Worm (Caenorhabditis elegans) whole organism, young adult: Measurements from ENCODE around the gene F30H5.5.

Source experiments
- B0336.3 ChIP-seq: fragments of 200-800 bp; sonication (Bioruptor generic); IDR thresholded peaks from 2 replicates; pipeline ENCODE4 v1.3.6; 2022; ENCODE audit warnings: missing genetic modification characterization, missing compliant biosample characterization
- F22D6.2 ChIP-seq: sonication (generic microtip); optimal IDR thresholded peaks from 2 replicates; lab custom pipeline; 2016; ENCODE audit warnings: mild to moderate bottlenecking, missing genetic modification characterization, missing compliant biosample characterization
- F33H1.4 ChIP-seq: fragments of 200-800 bp; sonication (Bioruptor generic); IDR thresholded peaks from 2 replicates; pipeline ENCODE4 v1.3.6; 2022; ENCODE audit warnings: missing genetic modification reagents, missing genetic modification characterization, missing compliant biosample characterization
- F39B2.1 ChIP-seq: fragments of 200-800 bp; sonication (Bioruptor generic); IDR thresholded peaks from 2 replicates; pipeline ENCODE4 v1.3.6; 2022; ENCODE audit warnings: missing genetic modification reagents, missing genetic modification characterization, missing compliant biosample characterization
- F49E8.2 ChIP-seq: sonication (generic microtip); optimal IDR thresholded peaks from 3 replicates; lab custom pipeline; 2017; ENCODE audit warnings: missing genetic modification characterization, mild to moderate bottlenecking, missing compliant biosample characterization, antibody characterized with exemption, moderate library complexity; ENCODE audit not compliant: insufficient read depth
- F57A8.1 ChIP-seq: fragments of 200-800 bp; sonication (Bioruptor generic); optimal IDR thresholded peaks from 2 replicates; lab custom pipeline; 2018; ENCODE audit warnings: mild to moderate bottlenecking, missing genetic modification characterization, moderate library complexity, missing compliant biosample characterization
- Y53G8AR.9 ChIP-seq: fragments of 200-800 bp; sonication (Bioruptor generic); conservative IDR thresholded peaks from 2 replicates; pipeline ENCODE4 v1.3.6; 2022; ENCODE audit warnings: missing genetic modification reagents, missing genetic modification characterization, missing compliant biosample characterization
- ZK185.1 ChIP-seq: sonication (generic microtip); optimal IDR thresholded peaks from 2 replicates; lab custom pipeline; 2016; ENCODE audit warnings: mild to moderate bottlenecking, missing genetic modification characterization, missing compliant biosample characterization; ENCODE audit not compliant: poor library complexity, severe bottlenecking
- ama-1 ChIP-seq, 3 experiments: fragments of 150-350 bp in 1 of 3; sonication (generic microtip) in 2 of 3; optimal IDR thresholded peaks; 2 replicates each; lab custom pipeline; 2014 to 2018; ENCODE audit warnings: missing biosample characterization in 2 of 3, missing genetic modification characterization in 2 of 3, missing genetic modification reagents in 2 of 3
- attf-6 ChIP-seq: fragments of 200-800 bp; sonication (Bioruptor generic); IDR thresholded peaks from 2 replicates; pipeline ENCODE4 v1.3.6; 2022; ENCODE audit warnings: missing genetic modification reagents, missing genetic modification characterization, missing compliant biosample characterization
- bed-1 ChIP-seq: fragments of 200-800 bp; sonication (Bioruptor generic); IDR thresholded peaks from 2 replicates; pipeline ENCODE4 v1.3.6; 2022; ENCODE audit warnings: missing genetic modification reagents, missing genetic modification characterization, missing compliant biosample characterization
- ccch-3 ChIP-seq: fragments of 200-800 bp; sonication (Bioruptor generic); optimal IDR thresholded peaks from 2 replicates; lab custom pipeline; 2018; ENCODE audit warnings: mild to moderate bottlenecking, missing genetic modification characterization, missing compliant biosample characterization
- cebp-2 ChIP-seq: fragments of 200-800 bp; sonication (Bioruptor generic); IDR thresholded peaks from 2 replicates; pipeline ENCODE4 v1.3.6; 2022; ENCODE audit warnings: missing genetic modification characterization, missing compliant biosample characterization
- ceh-27 ChIP-seq: fragments of 200-800 bp; sonication (Bioruptor generic); optimal IDR thresholded peaks from 2 replicates; lab custom pipeline; 2018; ENCODE audit warnings: mild to moderate bottlenecking, missing genetic modification characterization, moderate library complexity, missing compliant biosample characterization
- ceh-58 ChIP-seq: fragments of 200-800 bp; sonication (Bioruptor generic); IDR thresholded peaks from 2 replicates; pipeline ENCODE4 v1.3.6; 2022; ENCODE audit warnings: missing genetic modification characterization, missing compliant biosample characterization
- ceh-79 ChIP-seq: sonication (generic microtip); optimal IDR thresholded peaks from 2 replicates; lab custom pipeline; 2017; ENCODE audit warnings: mild to moderate bottlenecking, missing genetic modification characterization, missing compliant biosample characterization
- ceh-91 ChIP-seq: fragments of 200-800 bp; sonication (Bioruptor generic); IDR thresholded peaks from 2 replicates; pipeline ENCODE4 v1.3.6; 2022; ENCODE audit warnings: missing genetic modification reagents, missing genetic modification characterization, missing compliant biosample characterization
- chd-7 ChIP-seq: sonication (generic microtip); optimal IDR thresholded peaks from 2 replicates; lab custom pipeline; 2016; ENCODE audit warnings: mild to moderate bottlenecking, missing genetic modification characterization, moderate library complexity, missing compliant biosample characterization
- egl-18 ChIP-seq: fragments of 200-800 bp; sonication (Bioruptor generic); IDR thresholded peaks from 2 replicates; pipeline ENCODE4 v1.3.6; 2022; ENCODE audit warnings: missing genetic modification reagents, missing genetic modification characterization, missing compliant biosample characterization
- egrh-3 ChIP-seq: fragments of 200-800 bp; sonication (Bioruptor generic); IDR thresholded peaks from 2 replicates; pipeline ENCODE4 v1.3.6; 2022; ENCODE audit warnings: missing genetic modification reagents, missing genetic modification characterization, missing compliant biosample characterization
- ets-4 ChIP-seq: fragments of 200-800 bp; sonication (Bioruptor generic); optimal IDR thresholded peaks from 2 replicates; lab custom pipeline; 2018; ENCODE audit warnings: mild to moderate bottlenecking, missing genetic modification characterization, missing compliant biosample characterization
- hlh-12 ChIP-seq: sonication (generic microtip); optimal IDR thresholded peaks from 2 replicates; lab custom pipeline; 2016; ENCODE audit warnings: missing genetic modification characterization, missing compliant biosample characterization
- hlh-26 ChIP-seq: fragments of 200-800 bp; sonication (Bioruptor generic); conservative IDR thresholded peaks from 2 replicates; pipeline ENCODE4 v1.3.6; 2022; ENCODE audit warnings: missing genetic modification reagents, missing genetic modification characterization, missing compliant biosample characterization
- let-607 ChIP-seq, 2 experiments: fragments of 200-800 bp in 1 of 2; sonication (Bioruptor generic) in 1 of 2; sonication (generic microtip) in 1 of 2; optimal IDR thresholded peaks; 2 replicates each; lab custom pipeline; 2016 to 2018; ENCODE audit warnings: mild to moderate bottlenecking in 2 of 2, missing compliant biosample characterization in 2 of 2, missing genetic modification characterization in 2 of 2, moderate library complexity in 2 of 2, missing genotype in 1 of 2
- lsy-27 ChIP-seq: sonication (generic microtip); optimal IDR thresholded peaks from 2 replicates; lab custom pipeline; 2017; ENCODE audit warnings: missing genetic modification characterization, mild to moderate bottlenecking, missing compliant biosample characterization, antibody characterized with exemption, missing genotype, borderline replicate concordance; ENCODE audit not compliant: insufficient read depth
- madf-10 ChIP-seq: sonication (generic microtip); optimal IDR thresholded peaks from 2 replicates; lab custom pipeline; 2016; ENCODE audit warnings: mild to moderate bottlenecking, missing genetic modification characterization, missing compliant biosample characterization
- mcd-1 ChIP-seq: fragments of 200-800 bp; sonication (Bioruptor generic); IDR thresholded peaks from 2 replicates; pipeline ENCODE4 v1.3.6; 2022; ENCODE audit warnings: missing genetic modification reagents, missing genetic modification characterization, missing compliant biosample characterization
- mxl-1 ChIP-seq: sonication (generic microtip); optimal IDR thresholded peaks from 2 replicates; lab custom pipeline; 2016; ENCODE audit warnings: missing genetic modification characterization, missing compliant biosample characterization
- nfya-2 ChIP-seq: fragments of 200-800 bp; sonication (Bioruptor generic); IDR thresholded peaks from 2 replicates; pipeline ENCODE4 v1.3.6; 2022; ENCODE audit warnings: missing genetic modification reagents, missing genetic modification characterization, missing compliant biosample characterization
- nhr-80 ChIP-seq: sonication (generic microtip); optimal IDR thresholded peaks from 2 replicates; lab custom pipeline; 2016; ENCODE audit warnings: missing genetic modification characterization, missing compliant biosample characterization
- pbrm-1 ChIP-seq: fragments of 200-800 bp; sonication (Bioruptor generic); IDR thresholded peaks from 2 replicates; pipeline ENCODE4 v1.3.6; 2022; ENCODE audit warnings: missing genetic modification reagents, missing genetic modification characterization, missing compliant biosample characterization
- rcor-1 ChIP-seq: fragments of 200-800 bp; sonication (Bioruptor generic); IDR thresholded peaks from 2 replicates; pipeline ENCODE4 v1.3.6; 2022; ENCODE audit warnings: missing genetic modification reagents, missing genetic modification characterization, missing compliant biosample characterization
- rec-8 ChIP-seq, 2 experiments: sonication (generic microtip); optimal IDR thresholded peaks; 2 replicates each; lab custom pipeline; 2016; ENCODE audit warnings: mild to moderate bottlenecking in 2 of 2, missing genetic modification characterization in 2 of 2, missing genetic modification reagents in 2 of 2, missing genotype in 2 of 2, missing biosample characterization in 1 of 2, missing compliant biosample characterization in 1 of 2, moderate library complexity in 1 of 2
- tbp1 ChIP-seq: fragments of 200-800 bp; sonication (Bioruptor generic); optimal IDR thresholded peaks from 2 replicates; lab custom pipeline; 2018; ENCODE audit warnings: mild to moderate bottlenecking, missing genetic modification characterization, missing compliant biosample characterization
- zfh-2 ChIP-seq: fragments of 200-800 bp; sonication (Bioruptor generic); conservative IDR thresholded peaks from 2 replicates; pipeline ENCODE4 v1.3.6; 2022; ENCODE audit warnings: missing genetic modification reagents, missing genetic modification characterization, missing compliant biosample characterization
- ztf-18 ChIP-seq: sonication (generic microtip); optimal IDR thresholded peaks from 2 replicates; lab custom pipeline; 2016; ENCODE audit warnings: missing genotype, mild to moderate bottlenecking, missing genetic modification characterization, missing compliant biosample characterization

F30H5.5 gene

ce11 chrIII:481259-481658 lies 7.3 kb upstream of the F30H5.5 start:
- TF ChIP-seq Y53G8AR.9 (GFP tag; lab: Robert Waterston, UW) (no peak), tbp1 (no peak), ccch-3 (GFP tag; lab: Kevin White, UChicago) (no peak), hlh-12 (tag; lab: Kevin White, UChicago) (no peak), F33H1.4 (GFP tag; lab: Robert Waterston, UW) (no peak), zfh-2 (no peak), F39B2.1 (no peak), nhr-80 (no peak), hlh-26 (GFP tag; lab: Robert Waterston, UW) (no peak), ceh-79 (no peak), ceh-58 (GFP tag; lab: Robert Waterston, UW) (no peak)

- TF ChIP-seq madf-10 (tag; lab: Kevin White, UChicago), result no peak
- no peak for TF ChIP-seq F49E8.2 (tag; lab: Kevin White, UChicago)
- no peak for TF ChIP-seq pbrm-1 (GFP tag; lab: Robert Waterston, UW)
- no peak for TF ChIP-seq hlh-12 (tag; lab: Kevin White, UChicago)
- TF ChIP-seq nfya-2 (GFP tag; lab: Robert Waterston, UW), result no peak
- TF ChIP-seq chd-7 (tag; lab: Kevin White, UChicago), result no peak
Measured at ce11 chrIII:482739-483138, 5.8 kb upstream of the F30H5.5 start.

DNA sequence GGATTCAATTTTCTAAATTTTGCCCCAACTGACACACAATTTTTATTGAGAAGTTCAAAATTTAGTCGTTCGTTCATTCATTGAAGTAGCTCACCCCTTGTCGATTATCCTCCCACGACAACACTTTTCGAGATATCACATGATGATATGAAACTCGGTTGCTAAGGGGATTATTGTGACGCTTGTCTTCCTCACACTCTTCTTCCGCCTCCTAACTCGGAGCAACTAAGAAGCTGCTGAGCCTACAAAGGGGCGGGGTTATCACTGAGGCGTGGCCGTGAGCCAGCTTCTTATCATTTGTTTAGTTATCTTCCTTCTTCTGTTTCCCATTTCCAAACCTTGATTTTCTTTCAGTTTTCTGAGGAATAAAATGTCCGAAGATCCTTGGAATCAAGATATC lies 5.0 kb upstream of the F30H5.5 start, which contains the start of gene F10C5.3:
Gene F10C5.3 (plus strand): TSS at position 313 of the 400 bp plus-strand sequence.
- TF ChIP-seq F22D6.2 (tag; lab: Kevin White, UChicago) (no peak), F57A8.1 (GFP tag; lab: Kevin White, UChicago) (no peak), cebp-2 (no peak), mxl-1 (tag; lab: Kevin White, UChicago) (no peak), attf-6 (GFP tag; lab: Robert Waterston, UW) (no peak), bed-1 (no peak), ztf-18 (tag; lab: Kevin White, UChicago) (no peak), let-607 (tag; optimal IDR thresholded peaks at IDR 0.05; lab: Kevin White, UChicago) (no peak), mcd-1 (GFP tag; lab: Robert Waterston, UW) (no peak), ets-4 (GFP tag; lab: Kevin White, UChicago) (no peak), rcor-1 (GFP tag; lab: Robert Waterston, UW) (no peak), rec-8 (tag; optimal IDR thresholded peaks at IDR 0.05; lab: Kevin White, UChicago) (no peak), ceh-27 (GFP tag; lab: Kevin White, UChicago) (no peak), ama-1 (optimal IDR thresholded peaks at IDR 0.05; lab: Kevin White, UChicago) (no peak), ama-1 (GFP tag; optimal IDR thresholded peaks at IDR 0.05; lab: Kevin White, UChicago) (no peak), lsy-27 (tag; lab: Kevin White, UChicago) (no peak), ZK185.1 (tag; lab: Kevin White, UChicago) (no peak), B0336.3 (GFP tag; lab: Robert Waterston, UW) (no peak)

DNA sequence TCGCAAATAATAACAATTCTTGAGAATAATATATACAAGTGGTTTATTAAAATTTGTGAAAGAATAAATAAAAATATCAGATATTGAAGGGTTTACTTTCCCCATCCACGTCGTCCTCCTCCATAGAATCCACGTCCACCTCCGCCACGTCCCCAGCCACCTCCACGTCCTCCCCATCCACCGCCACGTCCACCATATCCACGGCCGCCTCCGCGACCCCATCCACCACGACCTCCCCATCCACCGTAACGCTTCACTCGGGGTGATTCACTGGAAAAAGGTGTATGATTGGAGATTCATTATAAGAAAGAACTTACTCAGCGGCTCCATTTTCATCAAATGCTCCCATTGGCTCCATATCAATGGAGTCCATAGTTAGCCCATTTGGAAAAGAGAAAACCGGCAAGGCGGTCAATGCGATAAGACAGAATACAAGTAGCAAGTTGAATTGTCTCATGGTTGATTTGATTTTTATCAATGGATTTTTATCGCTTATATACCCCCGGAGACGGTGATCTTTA lies 2.4 kb upstream of the F30H5.5 start, which contains the start of gene nlp-32:
Gene nlp-32 (minus strand): TSS at position 471 of the 521 bp plus-strand sequence.
- no peak for TF ChIP-seq egl-18 (GFP tag; lab: Robert Waterston, UW)
- peak; percentile 74 for TF ChIP-seq zfh-2
- TF ChIP-seq ceh-91, result no peak
- peak; percentile 48; the same call in 1 of the 2 replicates for TF ChIP-seq egrh-3
